Fruit fly (Drosophila melanogaster): Measurements from ENCODE around the gene Cog8.

DNA sequence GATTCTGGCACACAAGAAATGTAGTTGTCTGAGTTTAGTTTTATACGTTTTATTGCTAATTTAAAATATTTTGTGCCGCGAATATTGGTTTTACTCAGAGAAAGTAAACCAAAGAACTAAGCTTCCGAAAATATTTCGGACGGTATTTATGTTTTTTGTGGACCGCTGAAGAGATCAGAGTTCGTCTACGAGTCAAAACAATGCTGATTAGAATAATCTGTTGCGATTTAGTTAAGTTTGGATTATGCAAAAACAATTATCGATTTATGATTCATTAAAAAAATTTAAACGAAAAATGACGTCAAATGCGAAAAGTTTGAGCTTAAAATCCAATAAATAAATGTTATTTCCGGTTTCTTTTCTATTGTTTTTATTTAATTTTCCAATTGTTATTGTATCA is 23.9 kb upstream of the Cog8 start, which contains the start of gene CG43153:
- TF ChIP-seq CG30020 (tag; optimal IDR thresholded peaks at IDR 0.05) (no peak), CG13424 (tag; optimal IDR thresholded peaks at IDR 0.05) (no peak), da (GFP tag; optimal IDR thresholded peaks at IDR 0.05) (no peak), Mad (GFP tag; optimal IDR thresholded peaks at IDR 0.05) (no peak), cg (GFP tag; optimal IDR thresholded peaks at IDR 0.05) (no peak), kay (GFP tag; optimal IDR thresholded peaks at IDR 0.05) (no peak), CG32767 (GFP tag; IDR thresholded peaks at IDR 0.05) (no peak), insv (GFP tag; optimal IDR thresholded peaks at IDR 0.05) (no peak), CG8359 (GFP tag; optimal IDR thresholded peaks at IDR 0.05; ENCODE audit: borderline replicate concordance) (no peak), CG3995 (GFP tag; optimal IDR thresholded peaks at IDR 0.05) (no peak), CG2678 (tag; optimal IDR thresholded peaks at IDR 0.05) (no peak), lov (optimal IDR thresholded peaks at IDR 0.05) (no peak), lov (GFP tag; IDR thresholded peaks at IDR 0.05) (no peak), Oli (tag; optimal IDR thresholded peaks at IDR 0.05) (no peak)
